Worm (Caenorhabditis elegans) whole organism, L2 larva: ENCODE data around the gene T20F7.3.

Source experiments
- C34F6.9 ChIP-seq: fragments of 150-350 bp; optimal IDR thresholded peaks from 2 replicates; lab custom pipeline; 2014; ENCODE audit warnings: missing biosample characterization, missing genetic modification characterization
- F13H6.1 ChIP-seq: sonication (generic microtip); optimal IDR thresholded peaks from 2 replicates; lab custom pipeline; 2016; ENCODE audit warnings: missing genetic modification characterization, missing compliant biosample characterization
- Y55F3AM.14 ChIP-seq: fragments of 200-800 bp; sonication (Bioruptor generic); optimal IDR thresholded peaks from 2 replicates; lab custom pipeline; 2018; ENCODE audit warnings: mild to moderate bottlenecking, missing genetic modification characterization, missing compliant biosample characterization
- ZK546.5 ChIP-seq: sonication (generic microtip); optimal IDR thresholded peaks from 2 replicates; lab custom pipeline; 2017; ENCODE audit warnings: missing biosample characterization, missing genetic modification characterization
- ama-1 ChIP-seq: fragments of 150-350 bp; optimal IDR thresholded peaks from 2 replicates; lab custom pipeline; 2018; ENCODE audit warnings: inconsistent platforms
- blmp-1 ChIP-seq: sonication (generic microtip); optimal IDR thresholded peaks from 2 replicates; lab custom pipeline; 2017; ENCODE audit warnings: missing genetic modification characterization, mild to moderate bottlenecking, missing compliant biosample characterization, antibody characterized with exemption, moderate library complexity; ENCODE audit not compliant: insufficient read depth
- ceh-16 ChIP-seq: fragments of 150-350 bp; optimal IDR thresholded peaks from 2 replicates; lab custom pipeline; 2014; ENCODE audit warnings: missing biosample characterization, missing genetic modification characterization
- ceh-82 ChIP-seq: fragments of 150-350 bp; optimal IDR thresholded peaks from 2 replicates; lab custom pipeline; 2014; ENCODE audit warnings: missing biosample characterization, missing genetic modification characterization
- crh-2 ChIP-seq: sonication (generic microtip); optimal IDR thresholded peaks from 2 replicates; lab custom pipeline; 2017; ENCODE audit warnings: missing biosample characterization, missing genetic modification characterization
- dmd-4 ChIP-seq: sonication (generic microtip); optimal IDR thresholded peaks from 2 replicates; lab custom pipeline; 2017; ENCODE audit warnings: missing biosample characterization, missing genetic modification characterization
- fos-1 ChIP-seq: fragments of 150-350 bp; optimal IDR thresholded peaks from 2 replicates; lab custom pipeline; 2014; ENCODE audit warnings: missing biosample characterization, missing genetic modification characterization
- lin-13 ChIP-seq: fragments of 150-350 bp; optimal IDR thresholded peaks from 2 replicates; lab custom pipeline; 2014; ENCODE audit warnings: missing biosample characterization, missing genetic modification reagents, missing genetic modification characterization
- lin-39 ChIP-seq: fragments of 150-350 bp; optimal IDR thresholded peaks from 2 replicates; lab custom pipeline; 2014; ENCODE audit warnings: missing biosample characterization, missing genetic modification reagents, missing genetic modification characterization
- lsy-2 ChIP-seq, 2 experiments: fragments of 150-350 bp in 1 of 2; sonication (generic microtip) in 1 of 2; optimal IDR thresholded peaks; 2 replicates each; lab custom pipeline; 2014 to 2017; ENCODE audit warnings: missing biosample characterization in 2 of 2, missing genetic modification characterization in 2 of 2
- mab-5 ChIP-seq: fragments of 150-350 bp; optimal IDR thresholded peaks from 2 replicates; lab custom pipeline; 2014; ENCODE audit warnings: missing biosample characterization, missing genetic modification characterization
- mbf-1 ChIP-seq: sonication (generic microtip); optimal IDR thresholded peaks from 2 replicates; lab custom pipeline; 2017; ENCODE audit warnings: missing biosample characterization, missing genetic modification characterization
- nhr-10 ChIP-seq: sonication (generic microtip); optimal IDR thresholded peaks from 2 replicates; lab custom pipeline; 2017; ENCODE audit warnings: missing biosample characterization, missing genetic modification characterization
- nhr-11 ChIP-seq: fragments of 150-350 bp; optimal IDR thresholded peaks from 2 replicates; lab custom pipeline; 2014; ENCODE audit warnings: missing biosample characterization, missing genetic modification characterization
- nhr-12 ChIP-seq: fragments of 150-350 bp; optimal IDR thresholded peaks from 2 replicates; lab custom pipeline; 2014; ENCODE audit warnings: missing biosample characterization, missing genetic modification characterization
- nhr-129 ChIP-seq: fragments of 150-350 bp; optimal IDR thresholded peaks from 2 replicates; lab custom pipeline; 2014; ENCODE audit warnings: missing biosample characterization, missing genetic modification characterization
- nhr-21 ChIP-seq: fragments of 150-350 bp; optimal IDR thresholded peaks from 2 replicates; lab custom pipeline; 2014; ENCODE audit warnings: missing biosample characterization, missing genetic modification characterization
- nhr-23 ChIP-seq: fragments of 150-350 bp; optimal IDR thresholded peaks from 2 replicates; lab custom pipeline; 2014; ENCODE audit warnings: missing biosample characterization, missing genetic modification reagents, missing genetic modification characterization
- nhr-25 ChIP-seq: fragments of 150-350 bp; sonication (generic microtip); optimal IDR thresholded peaks from 3 replicates; lab custom pipeline; 2014; ENCODE audit warnings: missing biosample characterization, missing genetic modification characterization
- nhr-6 ChIP-seq: fragments of 150-350 bp; optimal IDR thresholded peaks from 2 replicates; lab custom pipeline; 2014; ENCODE audit warnings: missing biosample characterization, missing genetic modification characterization
- nhr-77 ChIP-seq: fragments of 150-350 bp; optimal IDR thresholded peaks from 2 replicates; lab custom pipeline; 2014; ENCODE audit warnings: missing biosample characterization, missing genetic modification characterization
- peb-1 ChIP-seq: fragments of 150-350 bp; optimal IDR thresholded peaks from 2 replicates; lab custom pipeline; 2014; ENCODE audit warnings: missing biosample characterization, missing genetic modification characterization
- skn-1 ChIP-seq: sonication (generic microtip); optimal IDR thresholded peaks from 2 replicates; lab custom pipeline; 2017; ENCODE audit warnings: missing biosample characterization, missing genetic modification characterization
- sma-3 ChIP-seq: sonication (generic microtip); optimal IDR thresholded peaks from 2 replicates; lab custom pipeline; 2016; ENCODE audit warnings: missing genetic modification reagents, missing genetic modification characterization, missing compliant biosample characterization
- sma-9 ChIP-seq, 2 experiments: fragments of 150-350 bp in 1 of 2; sonication (generic microtip) in 1 of 2; optimal IDR thresholded peaks; 2 replicates each; lab custom pipeline; 2014 to 2016; ENCODE audit warnings: missing genetic modification characterization in 2 of 2, mild to moderate bottlenecking in 1 of 2, missing biosample characterization in 1 of 2, missing compliant biosample characterization in 1 of 2, missing genetic modification reagents in 1 of 2, moderate library complexity in 1 of 2
- snpc-4 ChIP-seq: fragments of 150-350 bp; optimal IDR thresholded peaks from 2 replicates; lab custom pipeline; 2014; ENCODE audit warnings: missing biosample characterization, missing genetic modification characterization
- unc-39 ChIP-seq: fragments of 150-350 bp; optimal IDR thresholded peaks from 2 replicates; lab custom pipeline; 2014; ENCODE audit warnings: missing biosample characterization, missing genetic modification characterization
- unc-55 ChIP-seq: fragments of 150-350 bp; sonication (generic microtip); optimal IDR thresholded peaks from 3 replicates; lab custom pipeline; 2014; ENCODE audit warnings: missing biosample characterization, missing genetic modification reagents, missing genetic modification characterization
- zag-1 ChIP-seq: fragments of 150-350 bp; optimal IDR thresholded peaks from 2 replicates; lab custom pipeline; 2014; ENCODE audit warnings: missing biosample characterization, missing genetic modification characterization
- ztf-1 ChIP-seq: fragments of 200-800 bp; sonication (Bioruptor generic); conservative IDR thresholded peaks from 2 replicates; pipeline ENCODE4 v1.3.6; 2022; ENCODE audit warnings: missing genetic modification characterization, missing compliant biosample characterization
- ztf-11 ChIP-seq: sonication (generic microtip); optimal IDR thresholded peaks from 2 replicates; lab custom pipeline; 2017; ENCODE audit warnings: missing biosample characterization, missing genetic modification characterization
- ztf-4 ChIP-seq: fragments of 150-350 bp; optimal IDR thresholded peaks from 2 replicates; lab custom pipeline; 2014; ENCODE audit warnings: missing biosample characterization, missing genetic modification characterization

Gene T20F7.3

ce11 chrX:16813606-16814330 is 46.4 kb upstream of the T20F7.3 start, which contains the start of gene cas-1 (continued):
- TF ChIP-seq mab-5 (no peak), unc-39 (tag; lab: Kevin White, UChicago) (no peak), lin-13 (GFP tag; lab: Kevin White, UChicago) (no peak), nhr-6 (tag; lab: Kevin White, UChicago) (no peak), nhr-12 (tag; lab: Kevin White, UChicago) (no peak), ceh-82 (no peak), zag-1 (tag; lab: Kevin White, UChicago) (no peak), unc-55 (GFP tag; lab: Kevin White, UChicago) (peak; percentile 38), skn-1 (tag; lab: Kevin White, UChicago) (no peak), blmp-1 (tag; lab: Kevin White, UChicago) (no peak), nhr-11 (tag; lab: Kevin White, UChicago) (no peak), nhr-10 (tag; lab: Kevin White, UChicago) (no peak), nhr-23 (tag; lab: Kevin White, UChicago) (no peak), ztf-4 (tag; lab: Kevin White, UChicago) (no peak), ztf-1 (GFP tag; lab: Robert Waterston, UW) (no peak), Y55F3AM.14 (GFP tag; lab: Kevin White, UChicago) (no peak), sma-3 (GFP tag; lab: Kevin White, UChicago) (peak; percentile 28)

ce11 chrX:16814913-16815312 is 45.3 kb upstream of the T20F7.3 start:
- peak; percentile 18 for TF ChIP-seq nhr-25 (tag; lab: Kevin White, UChicago)
- no peak for TF ChIP-seq nhr-129
- peak; percentile 84 for TF ChIP-seq fos-1 (tag; lab: Kevin White, UChicago)
- peak; percentile 4 for TF ChIP-seq blmp-1 (tag; lab: Kevin White, UChicago)

ce11 chrX:16815508-16815907 is 44.7 kb upstream of the T20F7.3 start:
- TF ChIP-seq nhr-129, result peak; percentile 52
- peak in 1 of 2 experiments; percentile 31 for TF ChIP-seq lsy-2 (tag; optimal IDR thresholded peaks at IDR 0.05; lab: Kevin White, UChicago)
- TF ChIP-seq ceh-16 (tag; lab: Kevin White, UChicago), result no peak
- peak; percentile 54 for TF ChIP-seq sma-9 (GFP tag; optimal IDR thresholded peaks at IDR 0.05; lab: Kevin White, UChicago)
- no peak for TF ChIP-seq sma-9 (tag; optimal IDR thresholded peaks at IDR 0.05; lab: Kevin White, UChicago)
- TF ChIP-seq snpc-4 (tag; lab: Kevin White, UChicago), result no peak
- peak; percentile 6 for TF ChIP-seq fos-1 (tag; lab: Kevin White, UChicago)
- TF ChIP-seq F13H6.1 (tag; lab: Kevin White, UChicago), result peak; percentile 57
- no peak for TF ChIP-seq crh-2
- TF ChIP-seq ZK546.5 (tag; lab: Kevin White, UChicago), result no peak
- no peak for TF ChIP-seq ztf-11 (tag; lab: Kevin White, UChicago)
- TF ChIP-seq mbf-1, result no peak
- TF ChIP-seq zag-1 (tag; lab: Kevin White, UChicago), result no peak

- TF ChIP-seq peb-1 (no peak), nhr-12 (tag; lab: Kevin White, UChicago) (no peak), lin-39 (tag; lab: Kevin White, UChicago) (no peak), crh-2 (no peak), fos-1 (tag; lab: Kevin White, UChicago) (no peak), ceh-82 (no peak), dmd-4 (no peak), ama-1 (no peak), ZK546.5 (tag; lab: Kevin White, UChicago) (no peak)
- TF ChIP-seq, all 48 proteins: peak for 0
Measured at ce11 chrX:16816854-16817253, 43.3 kb upstream of the T20F7.3 start.

ce11 chrX:16818271-16818670 is 41.9 kb upstream of the T20F7.3 start:
- TF ChIP-seq nhr-21 (tag; lab: Kevin White, UChicago) (no peak), nhr-77 (tag; lab: Kevin White, UChicago) (no peak), C34F6.9 (no peak)
